Worm (Caenorhabditis elegans) whole organism, L1 larva: ENCODE results near the gene C04B4.4.

Experiments
- Y116A8C.19 ChIP-seq: sonication (generic microtip); optimal IDR thresholded peaks from 2 replicates; lab custom pipeline; 2016; ENCODE audit warnings: missing compliant biosample characterization, missing genetic modification characterization, borderline replicate concordance
- aha-1 ChIP-seq: fragments of 150-350 bp; optimal IDR thresholded peaks from 2 replicates; lab custom pipeline; 2014; ENCODE audit warnings: missing biosample characterization, missing genetic modification characterization
- alr-1 ChIP-seq: fragments of 200-800 bp; sonication (Bioruptor generic); optimal IDR thresholded peaks from 2 replicates; lab custom pipeline; 2018; ENCODE audit warnings: borderline replicate concordance, mild to moderate bottlenecking, missing genetic modification characterization, missing compliant biosample characterization
- aly-2 ChIP-seq: fragments of 150-350 bp; optimal IDR thresholded peaks from 2 replicates; lab custom pipeline; 2014; ENCODE audit warnings: missing biosample characterization, missing genetic modification characterization
- ama-1 ChIP-seq: fragments of 150-350 bp; optimal IDR thresholded peaks from 2 replicates; lab custom pipeline; 2014
- ceh-63 ChIP-seq: fragments of 200-800 bp; sonication (Bioruptor generic); optimal IDR thresholded peaks from 2 replicates; lab custom pipeline; 2018; ENCODE audit warnings: mild to moderate bottlenecking, missing genetic modification characterization, missing compliant biosample characterization
- ceh-8 ChIP-seq: fragments of 200-800 bp; sonication (Bioruptor generic); optimal IDR thresholded peaks from 2 replicates; lab custom pipeline; 2018; ENCODE audit warnings: mild to moderate bottlenecking, missing genetic modification characterization, moderate library complexity, missing compliant biosample characterization
- ces-1 ChIP-seq: fragments of 150-350 bp; optimal IDR thresholded peaks from 2 replicates; lab custom pipeline; 2014; ENCODE audit warnings: missing biosample characterization, missing genetic modification reagents, missing genetic modification characterization
- dpl-1 ChIP-seq, 3 experiments: fragments of 150-350 bp in 2 of 3; sonication (generic microtip) in 1 of 3; optimal IDR thresholded peaks; 2 replicates each; lab custom pipeline; 2014 to 2017; ENCODE audit warnings: missing biosample characterization in 3 of 3, missing genetic modification characterization in 3 of 3, missing genetic modification reagents in 3 of 3
- efl-3 ChIP-seq: fragments of 200-800 bp; sonication (Bioruptor generic); optimal IDR thresholded peaks from 2 replicates; lab custom pipeline; 2018; ENCODE audit warnings: mild to moderate bottlenecking, missing genetic modification characterization, missing compliant biosample characterization
- elt-2 ChIP-seq: sonication (generic microtip); optimal IDR thresholded peaks from 2 replicates; lab custom pipeline; 2016; ENCODE audit warnings: missing genetic modification characterization, mild to moderate bottlenecking, inconsistent platforms, missing compliant biosample characterization, missing genetic modification reagents
- fkh-10 ChIP-seq: sonication (generic microtip); optimal IDR thresholded peaks from 2 replicates; lab custom pipeline; 2017; ENCODE audit warnings: missing biosample characterization, missing genetic modification reagents, missing genetic modification characterization
- fkh-8 ChIP-seq: sonication (generic microtip); optimal IDR thresholded peaks from 2 replicates; lab custom pipeline; 2016; ENCODE audit warnings: mild to moderate bottlenecking, missing genetic modification characterization, missing compliant biosample characterization
- hpl-2 ChIP-seq: fragments of 150-350 bp; optimal IDR thresholded peaks from 2 replicates; lab custom pipeline; 2014; ENCODE audit warnings: missing biosample characterization, missing genetic modification reagents, missing genetic modification characterization
- irx-1 ChIP-seq: sonication (generic microtip); optimal IDR thresholded peaks from 2 replicates; lab custom pipeline; 2016; ENCODE audit warnings: missing genetic modification characterization, missing compliant biosample characterization
- jun-1 ChIP-seq: fragments of 150-350 bp; optimal IDR thresholded peaks from 2 replicates; lab custom pipeline; 2014; ENCODE audit warnings: missing biosample characterization, missing genetic modification reagents, missing genetic modification characterization
- lin-14 ChIP-seq: fragments of 200-800 bp; sonication (Bioruptor generic); optimal IDR thresholded peaks from 2 replicates; lab custom pipeline; 2018; ENCODE audit warnings: mild to moderate bottlenecking, missing genetic modification characterization, moderate library complexity, missing compliant biosample characterization
- lin-39 ChIP-seq: fragments of 150-350 bp; optimal IDR thresholded peaks from 2 replicates; lab custom pipeline; 2014; ENCODE audit warnings: missing biosample characterization, missing genetic modification reagents, missing genetic modification characterization
- lsy-2 ChIP-seq, 2 experiments: fragments of 150-350 bp; optimal IDR thresholded peaks; 2 replicates each; lab custom pipeline; 2014; ENCODE audit warnings: missing biosample characterization in 2 of 2, missing genetic modification characterization in 2 of 2
- nhr-19 ChIP-seq: fragments of 200-800 bp; sonication (Bioruptor generic); conservative IDR thresholded peaks from 2 replicates; pipeline ENCODE4 v1.3.6; 2022; ENCODE audit warnings: missing genetic modification characterization, missing compliant biosample characterization
- nhr-28 ChIP-seq: fragments of 150-350 bp; optimal IDR thresholded peaks from 2 replicates; lab custom pipeline; 2014; ENCODE audit warnings: missing biosample characterization, missing genetic modification characterization
- nhr-84 ChIP-seq: sonication (generic microtip); optimal IDR thresholded peaks from 2 replicates; lab custom pipeline; 2017; ENCODE audit warnings: missing biosample characterization, missing genetic modification characterization
- nhr-85 ChIP-seq: sonication (generic microtip); peaks from one replicate; lab custom pipeline; 2016; ENCODE audit warnings: missing genetic modification characterization, inconsistent platforms, missing compliant biosample characterization
- pax-3 ChIP-seq: fragments of 200-800 bp; sonication (Bioruptor generic); optimal IDR thresholded peaks from 2 replicates; lab custom pipeline; 2018; ENCODE audit warnings: mild to moderate bottlenecking, missing genetic modification characterization, moderate library complexity, missing compliant biosample characterization
- rnt-1 ChIP-seq: sonication (generic microtip); optimal IDR thresholded peaks from 2 replicates; lab custom pipeline; 2016; ENCODE audit warnings: mild to moderate bottlenecking, missing genetic modification characterization, moderate library complexity, missing compliant biosample characterization
- skn-1 ChIP-seq: fragments of 150-350 bp; optimal IDR thresholded peaks from 2 replicates; lab custom pipeline; 2014; ENCODE audit warnings: missing biosample characterization, missing genetic modification characterization
- snu-23 ChIP-seq: sonication (generic microtip); optimal IDR thresholded peaks from 2 replicates; lab custom pipeline; 2016; ENCODE audit warnings: missing genetic modification characterization, missing compliant biosample characterization
- tbx-2 ChIP-seq: sonication (generic microtip); optimal IDR thresholded peaks from 2 replicates; lab custom pipeline; 2016; ENCODE audit warnings: missing genetic modification characterization, missing compliant biosample characterization
- unc-130 ChIP-seq: fragments of 150-350 bp; optimal IDR thresholded peaks from 2 replicates; lab custom pipeline; 2017; ENCODE audit warnings: missing biosample characterization, missing genetic modification characterization, inconsistent platforms
- unc-86 ChIP-seq: sonication (generic microtip); optimal IDR thresholded peaks from 2 replicates; lab custom pipeline; 2016; ENCODE audit warnings: missing genetic modification characterization, missing compliant biosample characterization
- unc-98 ChIP-seq: fragments of 200-800 bp; sonication (Bioruptor generic); IDR thresholded peaks from 2 replicates; pipeline ENCODE4 v1.3.6; 2022; ENCODE audit warnings: missing genetic modification characterization, missing compliant biosample characterization
- zag-1 ChIP-seq: fragments of 150-350 bp; optimal IDR thresholded peaks from 2 replicates; lab custom pipeline; 2014; ENCODE audit warnings: missing biosample characterization, missing genetic modification characterization
- zip-4 ChIP-seq: fragments of 200-800 bp; sonication (Bioruptor generic); optimal IDR thresholded peaks from 2 replicates; lab custom pipeline; 2018; ENCODE audit warnings: mild to moderate bottlenecking, missing genetic modification characterization, moderate library complexity, missing compliant biosample characterization
- ztf-11 ChIP-seq, 2 experiments: sonication (generic microtip); optimal IDR thresholded peaks; 2 replicates each; lab custom pipeline; 2016 to 2017; ENCODE audit warnings: missing genetic modification characterization in 2 of 2, missing biosample characterization in 1 of 2, missing compliant biosample characterization in 1 of 2

The C04B4.4 gene

DNA sequence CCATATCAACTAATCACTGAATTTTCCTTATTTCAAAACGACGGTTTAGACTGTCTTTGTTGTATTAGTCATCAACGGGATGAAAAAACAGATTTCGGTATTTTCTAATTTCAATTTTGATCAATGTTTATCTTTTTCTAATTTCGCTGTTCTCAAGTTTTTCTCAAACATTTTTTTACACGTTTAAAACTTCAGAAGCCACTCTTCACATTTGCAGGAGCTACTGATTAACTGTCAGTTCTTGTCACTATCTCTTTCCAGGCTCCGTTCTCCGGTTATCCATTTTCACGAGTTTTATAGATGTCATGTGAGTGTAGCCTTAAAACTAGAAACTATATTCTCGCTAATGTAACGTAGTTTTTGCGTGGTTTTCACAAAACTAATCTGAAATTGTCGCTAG is at the start of gene C04B4.4:
TSS of gene C04B4.4 (plus strand) at position 301 of the 400 bp plus-strand sequence.
- TF ChIP-seq efl-3 (GFP tag; lab: Kevin White, UChicago) (no peak), Y116A8C.19 (tag; lab: Kevin White, UChicago) (no peak), lsy-2 (tag; optimal IDR thresholded peaks at IDR 0.05; lab: Kevin White, UChicago) (no peak), dpl-1 (GFP tag; optimal IDR thresholded peaks at IDR 0.05; lab: Kevin White, UChicago) (no peak), irx-1 (tag; lab: Kevin White, UChicago) (no peak), snu-23 (GFP tag; lab: Kevin White, UChicago) (no peak), alr-1 (no peak), ama-1 (lab: Kevin White, UChicago) (no peak), fkh-8 (tag; lab: Kevin White, UChicago) (no peak), zip-4 (GFP tag; lab: Kevin White, UChicago) (no peak), hpl-2 (GFP tag; lab: Kevin White, UChicago) (no peak)

DNA sequence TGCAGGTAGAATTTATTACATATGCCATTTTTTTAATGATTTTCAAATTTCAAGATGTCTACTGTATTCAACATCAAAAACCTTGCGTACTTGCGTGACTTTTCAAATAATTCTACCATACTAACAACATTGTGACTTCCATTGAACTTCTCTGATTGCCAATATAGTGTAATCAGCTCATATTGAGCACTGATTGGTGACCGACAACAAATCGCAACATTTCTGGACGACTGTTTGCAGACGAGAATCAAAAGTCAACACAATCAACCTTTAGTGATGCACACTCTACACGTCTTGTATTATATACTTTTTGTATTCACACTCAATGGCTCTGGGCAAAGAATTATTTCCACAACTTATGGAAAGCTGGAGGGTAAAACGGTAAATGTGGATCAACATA is 49.2 kb upstream of the C04B4.4 start, which contains the start of gene cest-3:
TSS of gene cest-3 (plus strand) at position 190 of the 400 bp plus-strand sequence.
- peak; percentile 19 for TF ChIP-seq elt-2 (tag; lab: Kevin White, UChicago)
- TF ChIP-seq snu-23 (GFP tag; lab: Kevin White, UChicago): no peak
- no peak for TF ChIP-seq lin-39 (tag; lab: Kevin White, UChicago)
- TF ChIP-seq lsy-2 (tag; optimal IDR thresholded peaks at IDR 0.05; lab: Kevin White, UChicago): no peak

DNA sequence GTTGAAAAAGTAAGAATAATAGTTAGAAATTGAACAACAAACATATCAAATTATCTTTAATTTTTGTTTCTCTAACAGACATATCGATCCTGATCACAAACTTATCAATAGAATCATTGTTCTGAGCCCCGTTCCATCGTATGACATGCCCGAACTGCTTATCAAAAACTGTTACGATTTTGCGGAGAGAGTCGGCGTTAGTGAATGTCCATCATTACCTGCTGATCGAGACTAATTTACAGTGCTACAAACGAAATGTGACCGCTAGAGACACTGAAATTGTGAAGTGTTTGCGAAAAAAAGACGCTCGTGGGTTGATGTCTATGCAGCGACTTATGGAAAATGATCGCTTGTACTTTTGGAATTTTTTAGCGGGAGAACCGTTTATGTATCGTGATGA is 47.7 kb upstream of the C04B4.4 start:
- TF ChIP-seq jun-1 (tag; lab: Kevin White, UChicago) (no peak), nhr-28 (no peak), zag-1 (tag; lab: Kevin White, UChicago) (no peak), lin-39 (tag; lab: Kevin White, UChicago) (no peak), ceh-63 (no peak), ztf-11 (tag; optimal IDR thresholded peaks at IDR 0.05; lab: Kevin White, UChicago) (no peak), tbx-2 (tag; lab: Kevin White, UChicago) (no peak), pax-3 (tag; lab: Kevin White, UChicago) (no peak), nhr-84 (tag; lab: Kevin White, UChicago) (no peak), ceh-8 (no peak), aha-1 (tag; lab: Kevin White, UChicago) (no peak), nhr-85 (no peak), unc-98 (GFP tag; lab: Robert Waterston, UW) (no peak), unc-86 (tag; lab: Kevin White, UChicago) (no peak), aly-2 (tag; lab: Kevin White, UChicago) (no peak), ama-1 (lab: Kevin White, UChicago) (no peak), unc-130 (tag; lab: Kevin White, UChicago) (no peak)

DNA sequence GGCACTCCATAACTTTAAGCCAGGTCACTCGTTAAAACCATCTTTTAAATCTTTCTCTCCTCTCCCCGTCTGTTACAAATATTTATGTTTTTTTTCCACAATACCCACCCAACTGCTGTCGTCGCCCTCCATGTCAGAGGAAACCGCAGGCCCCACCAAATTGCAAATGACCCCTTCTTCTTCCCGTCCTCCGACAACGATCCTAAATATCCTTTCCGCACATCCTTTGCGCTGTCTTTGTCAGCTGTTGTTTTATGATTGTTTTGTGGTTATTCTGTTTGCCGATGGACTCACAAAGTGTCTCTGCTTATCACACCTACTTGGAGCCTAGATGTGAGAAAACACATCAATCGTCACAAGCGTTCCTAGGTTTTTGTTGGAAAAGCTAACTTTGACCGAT is 42.5 kb upstream of the C04B4.4 start:
- TF ChIP-seq nhr-19 (no peak), rnt-1 (tag; lab: Kevin White, UChicago) (peak; percentile 44), lin-14 (peak; percentile 2)

DNA sequence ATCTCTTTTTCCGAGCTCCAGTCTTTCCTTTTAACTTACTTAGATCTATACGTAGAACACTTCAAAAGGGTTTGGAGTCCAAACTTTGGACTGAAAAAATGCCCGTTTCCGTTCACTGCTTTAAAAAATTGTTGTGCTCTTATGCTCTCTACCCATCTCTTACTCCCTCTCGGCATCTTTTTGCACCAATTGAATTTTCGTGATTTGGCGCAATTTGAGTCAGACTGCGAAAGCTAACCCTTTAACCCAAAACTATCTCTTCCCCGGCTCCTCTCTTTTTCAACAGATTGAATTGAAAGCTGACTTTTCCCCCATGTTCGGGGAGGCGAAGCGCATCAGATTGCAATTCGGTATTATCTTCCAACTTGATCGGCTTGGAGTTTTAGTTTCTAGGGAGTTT is 38.5 kb upstream of the C04B4.4 start:
- TF ChIP-seq skn-1 (tag; lab: Kevin White, UChicago): no peak
- peak; percentile 23 for TF ChIP-seq ces-1 (GFP tag; lab: Kevin White, UChicago)
- TF ChIP-seq fkh-10 (GFP tag; lab: Kevin White, UChicago): peak; percentile 59
- TF ChIP-seq, all 84 proteins: peak for 2
